Fruit fly (Drosophila melanogaster): ENCODE measurements around the gene Ssk.

dm6 chr3L:20140589-20141207, 47.6 kb upstream of the Ssk start, which contains the start of gene CG7328:
- TF ChIP-seq pan (optimal IDR thresholded peaks at IDR 0.05) (no peak), CrebA (GFP tag; optimal IDR thresholded peaks at IDR 0.05; ENCODE audit: borderline replicate concordance) (no peak), foxo (GFP tag; optimal IDR thresholded peaks at IDR 0.05) (no peak), Hr78 (GFP tag; optimal IDR thresholded peaks at IDR 0.05) (no peak), Abd-B (GFP tag; optimal IDR thresholded peaks at IDR 0.05) (no peak), dmrt93B (GFP tag; optimal IDR thresholded peaks at IDR 0.05) (peak; percentile 49), Dif (GFP tag; optimal IDR thresholded peaks at IDR 0.05; ENCODE audit: partially characterized antibody) (no peak), Jra (GFP tag; optimal IDR thresholded peaks at IDR 0.05) (no peak), h (GFP tag; optimal IDR thresholded peaks at IDR 0.05) (peak; percentile 84)

Data from whole organism, wandering third instar larva.